Worm (Caenorhabditis elegans): ENCODE results near the gene bcs-1.

DNA sequence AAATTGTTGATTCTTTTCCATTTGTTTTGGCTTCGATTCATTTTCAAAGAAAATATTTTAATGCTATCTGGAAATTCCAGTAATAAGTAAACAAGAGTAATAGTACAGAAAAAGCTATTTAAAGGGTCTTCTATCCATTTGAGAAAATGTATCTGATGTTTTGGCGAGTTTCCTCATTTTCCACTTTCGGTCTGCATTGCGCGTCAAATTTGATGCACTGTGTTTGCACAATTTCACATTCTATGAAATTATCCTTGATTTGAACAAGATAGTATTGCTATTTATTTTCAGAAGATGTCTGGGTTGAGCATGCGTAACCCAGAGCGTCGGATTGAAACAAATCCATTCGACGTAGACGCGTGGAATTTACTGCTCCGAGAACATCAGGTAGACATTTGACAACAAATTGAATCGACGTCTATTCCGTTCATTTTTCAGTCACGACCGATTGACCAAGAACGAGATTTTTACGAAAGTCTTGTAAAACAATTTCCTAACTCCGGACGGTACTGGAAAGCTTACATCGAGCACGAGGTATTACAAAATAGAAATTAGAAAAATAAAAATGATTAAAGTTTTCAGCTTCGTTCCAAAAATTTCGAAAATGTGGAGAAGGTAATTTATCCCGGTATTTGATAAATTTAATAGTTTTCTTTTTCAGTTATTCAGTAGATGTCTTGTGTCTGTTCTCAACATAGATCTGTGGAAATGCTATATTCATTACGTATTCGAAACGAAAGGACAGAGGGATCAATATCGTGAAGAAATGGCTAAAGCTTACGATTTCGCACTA lies 32.9 kb downstream of the bcs-1 start, which contains the start of gene suf-1:
- TF ChIP-seq him-1 (tag; optimal IDR thresholded peaks at IDR 0.05) (no peak), W03F9.2 (tag; optimal IDR thresholded peaks at IDR 0.05) (peak; percentile 37), dao-5 (tag; optimal IDR thresholded peaks at IDR 0.05) (peak; percentile 53)
